Worm (Caenorhabditis elegans) whole organism, L4/young adult: ENCODE results near the gene ugt-15.

Experiments used
- W03F9.2 ChIP-seq: fragments of 150-350 bp; optimal IDR thresholded peaks from 2 replicates; lab custom pipeline; 2014; ENCODE audit warnings: missing biosample characterization, missing genetic modification characterization
- dao-5 ChIP-seq: sonication (generic microtip); optimal IDR thresholded peaks from 2 replicates; lab custom pipeline; 2016; ENCODE audit warnings: missing genotype, missing genetic modification characterization, moderate library complexity, missing compliant biosample characterization
- him-1 ChIP-seq: sonication (generic microtip); optimal IDR thresholded peaks from 2 replicates; lab custom pipeline; 2016; ENCODE audit warnings: missing genotype, missing genetic modification reagents, missing genetic modification characterization, missing compliant biosample characterization

ugt-15 gene

DNA sequence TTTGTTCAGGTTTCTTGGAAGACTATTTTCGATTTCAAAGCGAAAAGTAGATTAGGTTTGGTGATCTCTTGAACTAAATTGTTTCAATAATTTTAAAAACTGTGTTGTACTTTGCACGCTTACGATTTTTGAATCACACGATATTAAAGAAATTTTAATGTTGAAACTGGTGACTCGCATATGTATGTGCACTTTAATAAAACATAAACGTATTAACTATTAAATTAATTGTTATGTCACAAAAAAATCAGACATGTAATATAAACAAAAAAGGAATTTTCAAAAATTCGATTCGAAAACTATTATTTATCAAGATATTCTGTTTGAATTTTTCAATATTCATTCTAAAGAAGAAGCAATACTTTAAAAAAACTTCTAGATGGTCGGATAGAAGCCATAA, at the start of gene ugt-15:
TSS of gene ugt-15 (plus strand) at position 301 of the 400 bp plus-strand sequence.
- TF ChIP-seq dao-5 (tag; lab: Kevin White, UChicago): no peak

DNA sequence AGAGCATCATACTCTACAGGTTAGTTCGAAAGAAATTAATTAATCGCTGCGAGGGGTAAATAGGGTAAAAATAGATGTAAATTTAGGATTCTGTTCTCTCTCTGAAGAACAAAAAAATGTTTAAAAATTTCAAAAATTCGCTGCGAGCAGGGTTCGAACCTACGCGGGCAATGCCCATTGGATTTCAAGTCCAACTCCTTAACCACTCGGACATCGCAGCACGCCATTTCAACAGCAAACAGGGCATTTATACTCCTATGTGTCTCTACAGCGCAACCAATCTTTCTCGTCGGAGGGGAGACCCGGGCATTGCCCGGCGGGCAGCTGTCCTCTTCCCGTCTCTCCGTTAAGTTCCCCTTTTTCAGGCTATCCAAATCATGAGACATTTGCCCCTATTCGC, 47.1 kb upstream of the ugt-15 start:
- TF ChIP-seq him-1 (tag; lab: Kevin White, UChicago): peak; percentile 29
- no peak for TF ChIP-seq W03F9.2
- peak; percentile 61 for TF ChIP-seq dao-5 (tag; lab: Kevin White, UChicago)

DNA sequence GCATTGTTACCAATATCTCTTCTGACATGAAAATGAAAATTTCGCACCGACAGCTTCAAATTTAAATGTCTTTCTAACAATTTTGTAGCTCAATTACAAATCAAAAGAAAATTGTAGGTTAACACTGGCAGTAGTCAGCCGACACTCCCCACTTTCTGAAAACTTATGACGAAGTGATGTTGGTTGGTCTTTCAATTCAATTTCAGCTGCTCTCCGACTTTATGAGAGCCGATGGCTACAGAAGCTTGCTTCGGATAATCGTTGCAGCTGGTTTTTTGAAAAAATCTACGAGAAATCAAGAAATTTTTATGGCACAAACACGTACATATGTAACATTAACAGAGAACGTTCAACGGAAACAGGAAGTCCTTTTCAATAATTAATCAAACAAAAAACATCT, 42.5 kb upstream of the ugt-15 start, which contains the start of gene sre-20:
TSS of gene sre-20 (minus strand) at position 101 of the 400 bp plus-strand sequence.
- no peak for TF ChIP-seq him-1 (tag; lab: Kevin White, UChicago)
- no peak for TF ChIP-seq W03F9.2
- no peak for TF ChIP-seq dao-5 (tag; lab: Kevin White, UChicago)

DNA sequence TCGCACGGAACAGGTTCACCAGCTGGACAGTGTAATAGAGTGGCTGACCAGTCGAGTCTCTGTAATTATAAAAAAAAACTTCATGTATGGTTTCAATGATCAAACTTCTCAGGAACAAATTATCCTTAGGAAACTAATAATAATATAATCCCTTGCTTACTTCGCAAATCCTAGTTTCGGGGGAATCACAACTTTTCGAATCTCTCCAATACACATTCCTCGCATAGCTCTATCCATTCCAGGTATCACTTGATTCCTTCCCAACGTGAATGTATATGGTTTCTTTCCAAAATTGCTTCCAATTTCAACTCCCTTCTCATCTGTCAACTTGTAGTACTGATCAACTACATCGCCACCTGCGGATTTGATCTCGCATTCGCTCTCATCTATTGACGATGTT, 41.0 kb upstream of the ugt-15 start:
- no peak for TF ChIP-seq W03F9.2

DNA sequence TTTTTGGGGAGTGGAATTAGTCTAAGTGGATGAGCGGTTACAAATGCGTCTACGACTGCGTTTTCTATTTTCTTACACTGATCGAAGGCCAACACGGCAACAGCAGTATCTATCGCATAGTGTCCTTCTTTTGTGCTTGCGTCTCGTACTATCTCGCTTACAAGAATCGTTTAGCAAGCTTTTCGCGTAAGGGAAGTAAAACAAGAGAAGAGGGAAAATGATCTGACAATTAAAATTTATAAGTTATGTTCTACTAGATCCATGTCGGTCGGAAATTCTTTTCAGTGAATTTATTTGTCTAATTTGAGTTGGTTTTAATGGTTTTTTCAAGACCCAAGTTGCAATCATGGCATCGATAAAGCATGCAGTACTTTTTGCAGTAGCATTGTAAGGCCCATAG, 40.3 kb upstream of the ugt-15 start, which contains the start of gene fkb-4:
TSS of gene fkb-4 (minus strand) at position 101 of the 400 bp plus-strand sequence.
- no peak for TF ChIP-seq him-1 (tag; lab: Kevin White, UChicago)

DNA sequence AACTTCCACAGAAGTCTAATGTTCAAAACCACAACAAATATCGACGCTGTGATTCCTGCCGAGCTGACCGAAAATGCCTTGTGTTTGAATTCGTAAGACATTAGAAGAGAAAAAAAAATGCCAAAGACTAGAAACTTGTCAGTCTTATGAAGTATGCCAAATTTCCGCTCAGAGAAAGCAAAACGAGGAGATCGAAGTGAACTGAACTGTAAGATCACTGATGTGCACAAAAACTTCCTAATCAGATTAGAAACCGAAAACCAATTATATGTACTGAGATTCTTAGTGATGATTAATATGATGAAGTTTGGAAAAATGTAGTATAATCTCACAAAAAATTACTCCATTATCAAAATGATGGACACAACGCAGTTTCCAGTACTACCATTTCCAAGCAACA, 38.9 kb upstream of the ugt-15 start, which contains the start of gene srbc-44:
TSS of gene srbc-44 (minus strand) at position 101 of the 400 bp plus-strand sequence.
- TF ChIP-seq W03F9.2 (no peak), him-1 (tag; lab: Kevin White, UChicago) (no peak), dao-5 (tag; lab: Kevin White, UChicago) (no peak)

DNA sequence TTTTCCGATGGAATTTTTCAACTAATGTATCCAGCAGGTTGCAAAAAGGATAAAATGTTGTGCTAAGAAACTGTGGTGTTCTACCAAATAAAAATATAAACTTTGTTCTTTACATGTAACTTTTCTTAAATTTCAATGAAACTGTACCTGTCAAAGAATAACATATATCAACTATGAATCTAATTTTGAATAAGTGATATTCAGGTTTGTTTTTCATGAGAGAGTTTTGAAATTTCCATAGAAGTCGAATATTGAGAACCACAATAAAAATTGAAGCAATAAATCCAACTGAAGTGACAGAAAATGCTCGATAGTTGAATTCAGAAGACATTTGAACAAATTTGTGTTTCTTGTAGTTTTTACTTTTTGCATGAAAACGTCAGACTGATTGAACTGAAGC, 37.1 kb upstream of the ugt-15 start, which contains the start of gene srbc-43:
TSS of gene srbc-43 (minus strand) at position 331 of the 400 bp plus-strand sequence.
- no peak for TF ChIP-seq dao-5 (tag; lab: Kevin White, UChicago)
- TF ChIP-seq W03F9.2: no peak
- TF ChIP-seq him-1 (tag; lab: Kevin White, UChicago): no peak

DNA sequence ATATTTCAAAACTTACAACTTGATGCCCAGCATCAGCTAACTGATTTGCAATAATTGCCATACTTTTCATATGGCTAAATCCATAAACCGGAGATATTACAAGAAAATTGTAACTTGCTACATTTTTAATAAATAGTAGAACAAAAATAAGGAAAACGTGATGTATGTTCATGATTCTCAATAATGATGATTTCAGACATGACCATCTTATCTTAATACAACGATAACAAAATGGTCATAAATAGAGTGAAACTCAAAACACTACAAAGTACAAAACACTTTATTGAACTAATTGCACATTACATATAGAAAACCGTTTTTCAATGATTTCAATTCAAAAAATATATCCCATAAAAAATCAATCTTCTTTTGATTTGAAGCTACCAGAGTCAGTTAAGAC, 34.6 kb upstream of the ugt-15 start, which contains the start of gene ugt-5:
TSS of gene ugt-5 (minus strand) at position 214 of the 400 bp plus-strand sequence.
- TF ChIP-seq dao-5 (tag; lab: Kevin White, UChicago) (no peak), him-1 (tag; lab: Kevin White, UChicago) (no peak), W03F9.2 (no peak)

DNA sequence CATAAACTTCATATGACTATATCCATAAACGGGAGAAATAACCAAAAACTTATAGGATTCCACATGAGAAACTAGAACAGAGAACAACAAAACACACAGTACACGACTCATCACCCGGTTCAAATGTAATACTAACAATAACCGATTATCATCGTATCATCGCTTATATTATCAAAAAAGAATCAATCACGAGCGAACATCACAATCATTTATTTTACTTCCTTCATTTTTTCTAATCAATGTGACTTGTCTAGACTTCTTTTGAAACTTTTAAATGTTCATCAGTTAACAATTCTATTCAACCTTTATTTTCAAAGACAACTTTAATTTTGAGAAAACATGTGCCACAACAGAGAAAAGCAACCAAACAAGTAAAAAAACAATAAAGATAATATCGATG, 32.1 kb upstream of the ugt-15 start, which contains the start of gene ugt-4:
TSS of gene ugt-4 (minus strand) at position 141 of the 400 bp plus-strand sequence.
- no peak for TF ChIP-seq him-1 (tag; lab: Kevin White, UChicago)
- TF ChIP-seq W03F9.2: no peak
- TF ChIP-seq dao-5 (tag; lab: Kevin White, UChicago): no peak

DNA sequence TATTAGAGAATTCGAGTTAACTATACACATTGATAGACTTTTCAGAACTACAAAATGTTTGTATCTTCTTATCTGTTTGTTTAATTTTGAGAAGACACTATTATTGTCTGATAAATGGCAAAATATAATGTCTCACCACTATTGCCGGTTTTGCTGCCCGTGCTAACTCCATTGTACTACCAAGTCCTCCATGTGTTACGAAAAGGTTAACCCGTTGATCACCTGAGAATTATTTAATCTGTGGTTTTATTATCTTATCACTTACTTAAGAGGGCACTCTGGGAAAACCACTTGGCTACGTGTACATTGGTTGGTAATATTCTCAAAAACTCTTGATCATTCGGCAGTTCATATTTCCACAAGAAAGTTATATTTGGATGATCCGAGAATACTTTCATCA, 31.4 kb upstream of the ugt-15 start:
- TF ChIP-seq him-1 (tag; lab: Kevin White, UChicago): no peak
- TF ChIP-seq dao-5 (tag; lab: Kevin White, UChicago): no peak
- TF ChIP-seq W03F9.2: no peak

DNA sequence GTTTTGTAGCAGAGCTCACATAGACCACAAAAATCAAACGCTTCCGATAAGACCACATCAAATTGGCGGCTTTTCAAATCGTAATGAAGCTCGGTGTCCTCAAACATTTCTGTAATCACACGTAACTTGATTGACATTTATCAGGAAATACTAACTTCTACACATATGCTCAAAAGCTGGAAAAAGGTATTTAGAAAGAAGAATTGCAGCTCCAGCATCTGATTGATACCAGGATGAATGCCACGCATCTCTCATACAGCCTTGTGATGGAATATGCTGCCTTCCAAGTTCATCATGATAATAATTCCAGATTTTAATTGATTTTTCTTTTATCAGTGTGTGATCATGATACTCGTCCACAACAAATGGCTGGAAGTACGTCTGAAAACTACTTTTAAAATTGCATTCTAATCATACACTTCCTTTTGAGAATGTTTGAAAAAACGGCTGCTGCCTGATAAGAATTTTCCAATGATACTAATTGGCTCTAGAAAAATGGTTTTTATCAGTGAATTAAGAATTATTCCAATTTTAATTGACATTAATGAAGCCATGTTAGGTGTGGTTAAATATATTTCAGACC, 30.3 kb upstream of the ugt-15 start:
- TF ChIP-seq him-1 (tag; lab: Kevin White, UChicago) (no peak), W03F9.2 (no peak), dao-5 (tag; lab: Kevin White, UChicago) (no peak)

DNA sequence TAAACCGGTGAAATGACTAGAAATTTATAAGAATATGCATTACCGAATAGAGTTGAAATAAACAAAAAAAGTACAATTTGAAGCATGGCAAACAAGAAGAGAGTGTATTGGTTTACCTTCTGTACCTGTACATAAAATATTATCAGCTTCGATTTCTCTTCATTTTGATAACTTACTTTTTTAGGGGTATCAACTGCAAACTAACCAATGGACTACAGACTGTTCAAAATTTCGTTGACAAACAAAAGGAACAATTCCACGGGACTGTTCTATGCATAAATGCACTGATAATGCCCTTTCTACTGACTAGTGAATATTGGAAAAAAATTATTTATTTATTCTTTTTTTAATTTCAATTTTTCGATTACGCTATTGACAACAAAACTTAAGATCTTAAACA, 29.3 kb upstream of the ugt-15 start, which contains the start of gene ugt-6:
TSS of gene ugt-6 (minus strand) at position 233 of the 400 bp plus-strand sequence.
- no peak for TF ChIP-seq him-1 (tag; lab: Kevin White, UChicago)
- TF ChIP-seq W03F9.2: no peak
- TF ChIP-seq dao-5 (tag; lab: Kevin White, UChicago): no peak

DNA sequence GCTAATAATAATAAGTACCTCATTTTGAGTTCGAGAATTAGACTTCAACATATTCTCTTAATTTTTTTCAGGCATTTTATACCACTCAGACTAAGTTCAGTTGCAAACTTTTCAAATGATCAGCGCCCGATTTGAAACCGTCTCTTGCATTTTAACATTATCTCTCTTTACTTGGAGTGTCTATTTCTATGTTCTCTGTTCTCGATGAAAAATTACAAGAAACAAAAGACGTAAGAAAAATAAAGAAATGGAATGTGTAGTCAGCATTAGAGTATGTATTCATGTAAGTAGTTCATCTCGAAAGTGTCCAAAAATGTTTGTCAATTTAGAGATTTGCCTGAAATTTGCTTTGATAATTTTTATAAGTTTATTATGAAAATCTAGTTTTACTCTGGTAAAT, 27.1 kb upstream of the ugt-15 start, which contains the start of gene ugt-3:
TSS of gene ugt-3 (minus strand) at position 101 of the 400 bp plus-strand sequence.
- TF ChIP-seq W03F9.2 (no peak), him-1 (tag; lab: Kevin White, UChicago) (no peak), dao-5 (tag; lab: Kevin White, UChicago) (no peak)

DNA sequence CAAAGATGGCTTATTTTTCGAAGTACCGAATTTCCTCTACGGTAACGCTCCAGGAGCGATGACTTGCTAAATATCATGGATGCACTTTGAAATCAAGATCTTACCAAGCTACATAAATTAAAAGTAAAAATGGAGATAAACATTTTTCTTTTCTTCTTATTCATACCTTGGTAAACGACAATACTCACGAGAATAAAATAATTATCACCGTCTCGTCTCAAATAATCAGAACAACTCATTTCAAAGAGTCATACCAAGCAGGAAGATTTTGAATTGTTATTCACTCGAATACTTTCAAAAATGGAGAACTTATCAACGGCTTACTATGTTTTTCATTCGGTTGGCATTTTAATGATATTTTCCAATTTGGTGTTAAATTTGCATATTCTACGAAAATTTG, 24.0 kb upstream of the ugt-15 start, which contains the start of gene srbc-45:
TSS of gene srbc-45 (plus strand) at position 301 of the 400 bp plus-strand sequence.
- no peak for TF ChIP-seq dao-5 (tag; lab: Kevin White, UChicago)
- TF ChIP-seq him-1 (tag; lab: Kevin White, UChicago): no peak
- no peak for TF ChIP-seq W03F9.2

DNA sequence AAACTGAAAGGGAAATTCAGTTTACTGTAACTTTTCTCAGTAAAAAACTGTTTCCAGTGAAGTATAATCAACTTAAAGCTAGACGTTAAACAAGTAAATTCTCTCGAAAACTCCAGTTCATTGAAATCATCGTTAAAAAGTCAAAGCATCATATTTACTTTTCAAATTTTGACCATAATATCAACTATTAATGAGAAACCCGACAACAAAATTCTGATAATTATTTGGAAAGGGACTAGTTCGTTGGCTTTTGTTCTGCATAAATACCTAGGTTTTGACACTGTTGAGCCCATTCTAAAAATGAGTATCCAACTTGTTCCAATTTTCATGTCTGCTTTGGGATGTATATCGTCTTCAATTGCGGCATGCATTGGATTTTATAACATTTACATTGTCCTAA, 21.1 kb upstream of the ugt-15 start, which contains the start of gene ZC443.7:
TSS of gene ZC443.7 (plus strand) at position 301 of the 400 bp plus-strand sequence.
- no peak for TF ChIP-seq dao-5 (tag; lab: Kevin White, UChicago)
- TF ChIP-seq W03F9.2: no peak
- no peak for TF ChIP-seq him-1 (tag; lab: Kevin White, UChicago)
